Fruit fly (Drosophila melanogaster) whole organism, embryonic: ENCODE results near the gene smid.

Experiments used
- C15 ChIP-seq: fragments of 200-800 bp; sonication (Bioruptor generic); IDR thresholded peaks from 3 replicates; pipeline ENCODE4 v1.3.6; 2022; ENCODE audit warnings: missing biosample characterization, missing genetic modification characterization
- CG10462 ChIP-seq: fragments of 200-800 bp; sonication (Bioruptor generic); optimal IDR thresholded peaks from 2 replicates; lab custom pipeline; 2016; ENCODE audit warnings: missing biosample characterization, missing genetic modification characterization
- CG10543 ChIP-seq: fragments of 200-800 bp; sonication (Bioruptor generic); optimal IDR thresholded peaks from 3 replicates; lab custom pipeline; 2017; ENCODE audit warnings: missing biosample characterization, mild to moderate bottlenecking, missing genetic modification characterization, moderate library complexity
- CG10654 ChIP-seq: fragments of 200-800 bp; sonication (Bioruptor generic); optimal IDR thresholded peaks from 2 replicates; lab custom pipeline; 2016; ENCODE audit warnings: missing biosample characterization, missing genetic modification characterization
- CG12236 ChIP-seq: fragments of 200-800 bp; sonication (Bioruptor generic); optimal IDR thresholded peaks from 2 replicates; lab custom pipeline; 2016; ENCODE audit warnings: missing biosample characterization, missing genetic modification characterization
- CG13624 ChIP-seq: fragments of 200-800 bp; sonication (Bioruptor generic); optimal IDR thresholded peaks from 2 replicates; lab custom pipeline; 2016; ENCODE audit warnings: missing biosample characterization, missing genetic modification characterization
- CG13775 ChIP-seq: fragments of 200-800 bp; sonication (Bioruptor generic); optimal IDR thresholded peaks from 3 replicates; lab custom pipeline; 2017; ENCODE audit warnings: missing biosample characterization, mild to moderate bottlenecking, missing genetic modification characterization
- CG15011 ChIP-seq: fragments of 200-800 bp; sonication (Bioruptor generic); optimal IDR thresholded peaks from 3 replicates; lab custom pipeline; 2018; ENCODE audit warnings: missing biosample characterization, mild to moderate bottlenecking, missing genetic modification characterization
- CG15601 ChIP-seq: fragments of 200-800 bp; sonication (Bioruptor generic); optimal IDR thresholded peaks from 3 replicates; lab custom pipeline; 2019; ENCODE audit warnings: missing biosample characterization, mild to moderate bottlenecking, missing genetic modification characterization, moderate library complexity
- CG1603 ChIP-seq: fragments of 200-800 bp; sonication (Bioruptor generic); optimal IDR thresholded peaks from 2 replicates; lab custom pipeline; 2019; ENCODE audit warnings: missing biosample characterization, mild to moderate bottlenecking, missing genetic modification characterization, moderate library complexity
- CG2120 ChIP-seq: fragments of 200-800 bp; sonication (Bioruptor generic); optimal IDR thresholded peaks from 3 replicates; lab custom pipeline; 2016; ENCODE audit warnings: missing biosample characterization, missing genetic modification characterization
- CG2678 ChIP-seq: fragments of 200-800 bp; sonication (Bioruptor generic); optimal IDR thresholded peaks from 3 replicates; lab custom pipeline; 2019; ENCODE audit warnings: missing biosample characterization, mild to moderate bottlenecking, missing genetic modification characterization, moderate library complexity
- CG2712 ChIP-seq: fragments of 200-800 bp; optimal IDR thresholded peaks from 3 replicates; lab custom pipeline; 2019; ENCODE audit warnings: missing biosample characterization, mild to moderate bottlenecking, missing genetic modification characterization, moderate library complexity
- CG31365 ChIP-seq: fragments of 200-800 bp; sonication (Bioruptor generic); optimal IDR thresholded peaks from 2 replicates; lab custom pipeline; 2018; ENCODE audit warnings: missing biosample characterization, mild to moderate bottlenecking, missing genetic modification characterization
- CG31441 ChIP-seq: fragments of 200-800 bp; sonication (Bioruptor generic); IDR thresholded peaks from 2 replicates; pipeline ENCODE4 v1.3.6; 2022; ENCODE audit warnings: missing biosample characterization, missing genetic modification characterization
- CG34376 ChIP-seq: fragments of 200-800 bp; sonication (Bioruptor generic); optimal IDR thresholded peaks from 2 replicates; lab custom pipeline; 2018; ENCODE audit warnings: missing biosample characterization, mild to moderate bottlenecking, missing genetic modification characterization
- CG4617 ChIP-seq: fragments of 200-800 bp; sonication (Bioruptor generic); optimal IDR thresholded peaks from 3 replicates; lab custom pipeline; 2016; ENCODE audit warnings: missing biosample characterization, missing genetic modification characterization, borderline replicate concordance
- CG4820 ChIP-seq: fragments of 200-800 bp; sonication (Bioruptor generic); optimal IDR thresholded peaks from 3 replicates; lab custom pipeline; 2016; ENCODE audit warnings: missing biosample characterization, missing genetic modification characterization
- CG7928 ChIP-seq: fragments of 200-800 bp; sonication (Bioruptor generic); optimal IDR thresholded peaks from 2 replicates; lab custom pipeline; 2017; ENCODE audit warnings: missing biosample characterization, mild to moderate bottlenecking, missing genetic modification characterization
- CG8765 ChIP-seq: fragments of 200-800 bp; sonication (Bioruptor generic); IDR thresholded peaks from 2 replicates; pipeline ENCODE4 v1.3.6; 2022; ENCODE audit warnings: missing biosample characterization, missing genetic modification characterization
- CG8944 ChIP-seq: fragments of 200-800 bp; sonication (Bioruptor generic); optimal IDR thresholded peaks from 3 replicates; lab custom pipeline; 2016; ENCODE audit warnings: missing biosample characterization, missing genetic modification characterization
- Camta ChIP-seq: fragments of 200-800 bp; sonication (Bioruptor generic); optimal IDR thresholded peaks from 2 replicates; lab custom pipeline; 2016; ENCODE audit warnings: missing biosample characterization, missing genetic modification characterization
- CrebB ChIP-seq: fragments of 200-800 bp; sonication (Bioruptor generic); optimal IDR thresholded peaks from 3 replicates; lab custom pipeline; 2018; ENCODE audit warnings: missing biosample characterization, mild to moderate bottlenecking, missing genetic modification characterization
- Hsf ChIP-seq: fragments of 200-800 bp; sonication (Bioruptor generic); optimal IDR thresholded peaks from 3 replicates; lab custom pipeline; 2016; ENCODE audit warnings: missing biosample characterization, missing genetic modification characterization
- Kr ChIP-seq: fragments of 200-800 bp; sonication (Bioruptor generic); optimal IDR thresholded peaks from 2 replicates; lab custom pipeline; 2017; ENCODE audit warnings: missing biosample characterization, mild to moderate bottlenecking, missing genetic modification characterization
- NC2α ChIP-seq: fragments of 200-800 bp; sonication (Bioruptor generic); optimal IDR thresholded peaks from 2 replicates; lab custom pipeline; 2016; ENCODE audit warnings: missing biosample characterization, missing genetic modification characterization
- NC2β ChIP-seq: fragments of 200-800 bp; sonication (Bioruptor generic); optimal IDR thresholded peaks from 2 replicates; lab custom pipeline; 2016; ENCODE audit warnings: missing biosample characterization, missing genetic modification characterization
- Neu2 ChIP-seq: fragments of 200-800 bp; sonication (Bioruptor generic); optimal IDR thresholded peaks from 3 replicates; lab custom pipeline; 2016; ENCODE audit warnings: missing biosample characterization, missing genetic modification characterization, borderline replicate concordance
- NfI ChIP-seq: fragments of 200-800 bp; sonication (Bioruptor generic); optimal IDR thresholded peaks from 3 replicates; lab custom pipeline; 2018; ENCODE audit warnings: missing biosample characterization, mild to moderate bottlenecking, missing genetic modification characterization, moderate library complexity
- Pdp1 ChIP-seq, 2 experiments: fragments of 200-800 bp; sonication (Bioruptor generic); optimal IDR thresholded peaks; 3 replicates each; lab custom pipeline; 2016; ENCODE audit warnings: missing biosample characterization in 2 of 2, missing genetic modification characterization in 2 of 2, mild to moderate bottlenecking in 1 of 2, moderate library complexity in 1 of 2
- Poxn ChIP-seq: fragments of 200-800 bp; sonication (Bioruptor generic); IDR thresholded peaks from 2 replicates; pipeline ENCODE4 v1.3.6; 2022; ENCODE audit warnings: missing biosample characterization, missing genetic modification characterization
- Sox100B ChIP-seq: fragments of 200-800 bp; sonication (Bioruptor generic); optimal IDR thresholded peaks from 3 replicates; lab custom pipeline; 2018; ENCODE audit warnings: missing biosample characterization, mild to moderate bottlenecking, missing genetic modification characterization
- Spps ChIP-seq: fragments of 200-800 bp; sonication (Bioruptor generic); optimal IDR thresholded peaks from 2 replicates; lab custom pipeline; 2018; ENCODE audit warnings: missing biosample characterization, mild to moderate bottlenecking, missing genetic modification characterization
- Sry-β ChIP-seq: fragments of 200-800 bp; sonication (Bioruptor generic); optimal IDR thresholded peaks from 2 replicates; lab custom pipeline; 2018; ENCODE audit warnings: missing biosample characterization, mild to moderate bottlenecking, missing genetic modification characterization, moderate library complexity
- ap ChIP-seq: fragments of 200-800 bp; sonication (Bioruptor generic); IDR thresholded peaks from 2 replicates; pipeline ENCODE4 v1.3.6; 2022; ENCODE audit warnings: missing biosample characterization, missing genetic modification characterization
- cas ChIP-seq: fragments of 200-800 bp; sonication (Bioruptor generic); IDR thresholded peaks from 2 replicates; pipeline ENCODE4 v1.3.6; 2022; ENCODE audit warnings: missing biosample characterization, missing genetic modification characterization
- ci ChIP-seq: fragments of 200-800 bp; sonication (Bioruptor generic); IDR thresholded peaks from 3 replicates; pipeline ENCODE4 v1.3.6; 2022; ENCODE audit warnings: missing biosample characterization, missing genetic modification characterization
- dm ChIP-seq: fragments of 200-800 bp; sonication (Bioruptor generic); optimal IDR thresholded peaks from 3 replicates; lab custom pipeline; 2016; ENCODE audit warnings: missing biosample characterization, missing genetic modification characterization
- en ChIP-seq: fragments of 200-800 bp; sonication (Bioruptor generic); optimal IDR thresholded peaks from 2 replicates; lab custom pipeline; 2016; ENCODE audit warnings: missing biosample characterization, missing genetic modification characterization
- eyg ChIP-seq: fragments of 200-800 bp; sonication (Bioruptor generic); optimal IDR thresholded peaks from 3 replicates; lab custom pipeline; 2016; ENCODE audit warnings: missing biosample characterization, missing genetic modification characterization
- fu2 ChIP-seq: fragments of 200-800 bp; sonication (Bioruptor generic); optimal IDR thresholded peaks from 2 replicates; lab custom pipeline; 2016; ENCODE audit warnings: missing biosample characterization, missing genetic modification characterization
- gce ChIP-seq: fragments of 200-800 bp; sonication (Bioruptor generic); IDR thresholded peaks from 3 replicates; pipeline ENCODE4 v1.3.6; 2022; ENCODE audit warnings: missing biosample characterization, missing genetic modification characterization
- hb ChIP-seq: fragments of 200-800 bp; sonication (Bioruptor generic); IDR thresholded peaks from 3 replicates; pipeline ENCODE4 v1.3.6; 2022; ENCODE audit warnings: missing biosample characterization, missing genetic modification characterization; ENCODE audit not compliant: partially characterized antibody
- luna ChIP-seq: fragments of 200-800 bp; sonication (Bioruptor generic); optimal IDR thresholded peaks from 2 replicates; lab custom pipeline; 2016; ENCODE audit warnings: missing biosample characterization, missing genetic modification characterization
- pan ChIP-seq, 4 experiments: fragments of >200 bp in 3 of 4; fragments of 200-800 bp in 1 of 4; sonication (Bioruptor generic) in 1 of 4; optimal IDR thresholded peaks in 3 of 4; IDR thresholded peaks in 1 of 4; 2 replicates each; pipeline versions ENCODE4 v1.3.6 to Lab custom; 2017 to 2022; ENCODE audit warnings: missing biosample characterization in 2 of 4, missing genetic modification characterization in 2 of 4, mixed read lengths in 1 of 4
- prd ChIP-seq, 3 experiments: fragments of >200 bp in 2 of 3; fragments of 200-800 bp in 1 of 3; sonication (Bioruptor generic) in 1 of 3; optimal IDR thresholded peaks in 2 of 3; IDR thresholded peaks in 1 of 3; 2 replicates in 2 of 3; 3 replicates in 1 of 3; pipeline versions ENCODE4 v1.3.6 to Lab custom; 2017 to 2022; ENCODE audit warnings: missing biosample characterization in 1 of 3, missing genetic modification characterization in 1 of 3
- sc ChIP-seq, 3 experiments: fragments of >200 bp in 2 of 3; fragments of 200-800 bp in 1 of 3; sonication (Bioruptor generic) in 1 of 3; optimal IDR thresholded peaks; 2 replicates in 2 of 3; 3 replicates in 1 of 3; lab custom pipeline; 2017; ENCODE audit warnings: mild to moderate bottlenecking in 1 of 3, missing biosample characterization in 1 of 3, missing genetic modification characterization in 1 of 3, missing genetic modification reagents in 1 of 3
- sens ChIP-seq: fragments of 200-800 bp; sonication (Bioruptor generic); peaks from one replicate; lab custom pipeline; 2016; ENCODE audit warnings: missing biosample characterization, missing genetic modification characterization
- ssp ChIP-seq: fragments of 200-800 bp; sonication (Bioruptor generic); IDR thresholded peaks from 2 replicates; pipeline ENCODE4 v1.3.6; 2022; ENCODE audit warnings: missing biosample characterization, missing genetic modification characterization
- zf30C ChIP-seq: fragments of 200-800 bp; sonication (Bioruptor generic); optimal IDR thresholded peaks from 3 replicates; lab custom pipeline; 2018; ENCODE audit warnings: missing biosample characterization, mild to moderate bottlenecking, missing genetic modification characterization

Gene smid

dm6 chr3L:7339216-7339742 is 42.1 kb upstream of the smid start, which contains the start of the genes lark and eco (continued):
- TF ChIP-seq CG12236 (GFP tag; lab: Kevin White, UChicago), result no peak
- TF ChIP-seq zf30C (GFP tag; lab: Kevin White, UChicago), result no peak
- TF ChIP-seq luna (GFP tag; lab: Kevin White, UChicago), result no peak
- peak; percentile 61 for TF ChIP-seq CG1603 (tag; lab: Kevin White, UChicago)
- no peak for TF ChIP-seq dm (GFP tag; lab: Kevin White, UChicago)
- no peak for TF ChIP-seq NfI (GFP tag; lab: Kevin White, UChicago)
- TF ChIP-seq gce (GFP tag; lab: Robert Waterston, UW), result no peak
- no peak for TF ChIP-seq C15 (GFP tag; lab: Robert Waterston, UW)
- no peak for TF ChIP-seq Sry-β (GFP tag; lab: Kevin White, UChicago)
- no peak for TF ChIP-seq Hsf (GFP tag; lab: Kevin White, UChicago)
- TF ChIP-seq CG13775 (GFP tag; lab: Kevin White, UChicago), result no peak
- TF ChIP-seq sens (GFP tag; lab: Kevin White, UChicago), result peak; percentile 74
- no peak for TF ChIP-seq CG10543 (GFP tag; lab: Kevin White, UChicago)
- TF ChIP-seq CG8944 (GFP tag; lab: Kevin White, UChicago), result no peak
- TF ChIP-seq fu2 (GFP tag; lab: Kevin White, UChicago), result no peak
- TF ChIP-seq sc (optimal IDR thresholded peaks at IDR 0.05; lab: Kevin White, UChicago), result no peak
- TF ChIP-seq sc (GFP tag; optimal IDR thresholded peaks at IDR 0.05; lab: Kevin White, UChicago), result no peak
- TF ChIP-seq CG2712 (tag; lab: Kevin White, UChicago), result peak; percentile 29
- TF ChIP-seq Spps, result no peak
- TF ChIP-seq CG15011 (GFP tag; lab: Kevin White, UChicago), result no peak
- TF ChIP-seq Poxn (GFP tag; lab: Robert Waterston, UW), result no peak
- TF ChIP-seq CG13624 (GFP tag; lab: Kevin White, UChicago), result no peak
- TF ChIP-seq en (GFP tag; lab: Kevin White, UChicago), result no peak
- TF ChIP-seq CG4820 (GFP tag; lab: Kevin White, UChicago), result no peak
- TF ChIP-seq Kr (GFP tag; lab: Kevin White, UChicago), result no peak
- no peak for TF ChIP-seq CG8765 (GFP tag; lab: Robert Waterston, UW)
- TF ChIP-seq ssp (GFP tag; lab: Robert Waterston, UW), result no peak
- no peak for TF ChIP-seq CrebB (tag; lab: Kevin White, UChicago)
- TF ChIP-seq CG10654, result no peak
- no peak for TF ChIP-seq prd (optimal IDR thresholded peaks at IDR 0.05; lab: Kevin White, UChicago)
- TF ChIP-seq prd (GFP tag; IDR thresholded peaks at IDR 0.05; lab: Robert Waterston, UW), result no peak
- no peak for TF ChIP-seq CG7928 (GFP tag; lab: Kevin White, UChicago)
- TF ChIP-seq pan (optimal IDR thresholded peaks at IDR 0.05; lab: Kevin White, UChicago), result no peak
- no peak for TF ChIP-seq pan (GFP tag; optimal IDR thresholded peaks at IDR 0.05 in 1 of 2, IDR thresholded peaks at IDR 0.05 in 1 of 2)
- TF ChIP-seq CG2120, result no peak
- no peak for TF ChIP-seq hb
- no peak; the same call in 2 of the 3 replicates for TF ChIP-seq ci (GFP tag; lab: Robert Waterston, UW)
- peak; percentile 4 for TF ChIP-seq NC2β (GFP tag; lab: Kevin White, UChicago)
- no peak for TF ChIP-seq CG10462 (GFP tag; lab: Kevin White, UChicago)
- TF ChIP-seq ap (GFP tag; lab: Robert Waterston, UW), result no peak
- TF ChIP-seq Sox100B, result no peak
- TF ChIP-seq Neu2 (GFP tag; lab: Kevin White, UChicago), result no peak
- TF ChIP-seq NC2α (GFP tag; lab: Kevin White, UChicago), result no peak
- TF ChIP-seq CG34376, result no peak
- no peak for TF ChIP-seq cas (GFP tag; lab: Robert Waterston, UW)
- TF ChIP-seq Pdp1 (GFP tag; optimal IDR thresholded peaks at IDR 0.05; lab: Kevin White, UChicago), result no peak
- no peak for TF ChIP-seq CG31365
- no peak for TF ChIP-seq eyg
- TF ChIP-seq CG2678 (tag; lab: Kevin White, UChicago), result no peak
- no peak for TF ChIP-seq CG15601 (tag; lab: Kevin White, UChicago)
- TF ChIP-seq Camta (GFP tag; lab: Kevin White, UChicago), result no peak
- TF ChIP-seq CG31441 (GFP tag; lab: Robert Waterston, UW), result no peak
- peak; percentile 79 for TF ChIP-seq CG4617 (GFP tag; lab: Kevin White, UChicago)
